Worm (Caenorhabditis elegans): ENCODE measurements around the gene mltn-5.

ce11 chrII:13964325-13964724, 39.3 kb downstream of the mltn-5 start:
- no peak for TF ChIP-seq tbx-11 (GFP tag; IDR thresholded peaks at IDR 0.05)
- no peak for TF ChIP-seq flt-1 (GFP tag; IDR thresholded peaks at IDR 0.05)
- TF ChIP-seq ceh-36 (tag; optimal IDR thresholded peaks at IDR 0.05), result no peak
- TF ChIP-seq sea-1 (GFP tag; conservative IDR thresholded peaks at IDR 0.05), result no peak
- no peak for TF ChIP-seq aly-1 (tag; optimal IDR thresholded peaks at IDR 0.05)
- TF ChIP-seq ama-1 (optimal IDR thresholded peaks at IDR 0.05), result no peak
- TF ChIP-seq scrt-1 (GFP tag; IDR thresholded peaks at IDR 0.05), result no peak
- TF ChIP-seq hmg-4 (GFP tag; optimal IDR thresholded peaks at IDR 0.05), result no peak
- no peak for TF ChIP-seq tbx-37 (GFP tag; conservative IDR thresholded peaks at IDR 0.05)
- no peak for TF ChIP-seq B0310.2 (tag; optimal IDR thresholded peaks at IDR 0.05)
- TF ChIP-seq hnd-1 (tag; optimal IDR thresholded peaks at IDR 0.05), result no peak
- no peak for TF ChIP-seq F13C5.2 (tag; optimal IDR thresholded peaks at IDR 0.05)
- TF ChIP-seq ceh-13 (GFP tag; optimal IDR thresholded peaks at IDR 0.05), result no peak
